Worm (Caenorhabditis elegans) whole organism, L4/young adult: ENCODE results near the gene K10D6.4.

Experiments
- W03F9.2 ChIP-seq: fragments of 150-350 bp; optimal IDR thresholded peaks from 2 replicates; lab custom pipeline; 2014; ENCODE audit warnings: missing biosample characterization, missing genetic modification characterization
- dao-5 ChIP-seq: sonication (generic microtip); optimal IDR thresholded peaks from 2 replicates; lab custom pipeline; 2016; ENCODE audit warnings: missing genotype, missing genetic modification characterization, moderate library complexity, missing compliant biosample characterization
- him-1 ChIP-seq: sonication (generic microtip); optimal IDR thresholded peaks from 2 replicates; lab custom pipeline; 2016; ENCODE audit warnings: missing genotype, missing genetic modification reagents, missing genetic modification characterization, missing compliant biosample characterization

ce11 chrV:11164475-11164874 is 37.2 kb upstream of the K10D6.4 start, which contains the start of gene srg-40:
- TF ChIP-seq dao-5 (tag; lab: Kevin White, UChicago), result no peak
- no peak for TF ChIP-seq him-1
- no peak for TF ChIP-seq W03F9.2 (tag; lab: Kevin White, UChicago)
